Fruit fly (Drosophila melanogaster): ENCODE data around the gene CG4325.
A peak's percentile ranks its signal among the peaks of the same experiment; 100 is the strongest.

The CG4325 gene

DNA sequence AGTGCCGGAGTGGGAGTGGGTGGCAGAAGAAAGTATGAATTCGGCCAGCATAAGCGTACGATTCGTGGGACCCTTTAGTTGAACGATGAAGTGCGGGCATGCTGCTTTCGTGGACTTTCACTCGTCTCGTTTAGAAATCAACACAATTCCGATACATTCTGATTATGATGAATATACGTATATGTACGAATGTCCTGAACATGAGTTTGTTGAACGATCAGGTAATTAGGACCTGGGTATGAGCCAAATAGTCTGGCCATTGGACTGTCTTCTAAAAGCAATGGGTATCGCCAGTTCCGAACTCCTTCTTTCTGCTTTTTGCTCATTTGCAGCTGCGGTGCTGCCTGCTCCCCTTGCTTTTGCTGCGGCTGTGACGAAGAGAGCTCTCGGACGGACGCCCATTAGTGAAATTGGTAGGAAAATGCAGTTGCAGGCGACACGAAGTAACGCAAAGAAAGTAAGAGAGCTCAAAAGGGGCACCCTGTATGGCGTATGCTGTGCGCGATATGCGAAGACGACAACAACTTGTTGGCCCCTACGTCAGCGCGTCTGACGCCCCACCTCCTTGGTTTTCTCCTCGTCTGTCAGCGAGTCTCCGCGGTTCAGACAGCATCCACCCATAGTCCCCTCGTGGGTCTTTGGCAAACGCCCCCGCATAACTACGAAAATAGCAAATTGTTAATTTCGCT lies 6.7 kb downstream of the CG4325 start (continued):
- TF ChIP-seq CG7372 (GFP tag; IDR thresholded peaks at IDR 0.05) (no peak), bigmax (GFP tag; optimal IDR thresholded peaks at IDR 0.05) (no peak), CG7839 (tag; optimal IDR thresholded peaks at IDR 0.05) (peak; percentile 18), cad (GFP tag; optimal IDR thresholded peaks at IDR 0.05) (no peak), dimm (GFP tag; IDR thresholded peaks at IDR 0.05) (no peak), CG13296 (GFP tag; optimal IDR thresholded peaks at IDR 0.05) (no peak), CG14710 (tag; optimal IDR thresholded peaks at IDR 0.05) (no peak), pum (GFP tag; optimal IDR thresholded peaks at IDR 0.05) (peak; percentile 11), tio (GFP tag; optimal IDR thresholded peaks at IDR 0.05) (no peak), Atf-2 (GFP tag; optimal IDR thresholded peaks at IDR 0.05) (no peak), HmgD (GFP tag; optimal IDR thresholded peaks at IDR 0.05) (no peak), croc (GFP tag; conservative IDR thresholded peaks at IDR 0.05) (no peak), fd102C (GFP tag; optimal IDR thresholded peaks at IDR 0.05) (no peak), CG5245 (GFP tag; optimal IDR thresholded peaks at IDR 0.05) (no peak), Jarid2 (GFP tag; optimal IDR thresholded peaks at IDR 0.05) (no peak), sens (GFP tag) (peak; percentile 90), mam (GFP tag; optimal IDR thresholded peaks at IDR 0.05) (peak; percentile 7), CoRest (tag; optimal IDR thresholded peaks at IDR 0.05) (peak; percentile 40), Dbx (GFP tag; IDR thresholded peaks at IDR 0.05) (no peak), CG33557 (GFP tag; optimal IDR thresholded peaks at IDR 0.05) (no peak), CG17612 (GFP tag; IDR thresholded peaks at IDR 0.05) (no peak), ash1 (GFP tag; optimal IDR thresholded peaks at IDR 0.05) (no peak), Gug (GFP tag; IDR thresholded peaks at IDR 0.05) (no peak), insv (GFP tag; optimal IDR thresholded peaks at IDR 0.05) (no peak), hkb (optimal IDR thresholded peaks at IDR 0.05) (no peak), hkb (GFP tag; IDR thresholded peaks at IDR 0.05) (0 out of 2 replicates have a peak, but pooled peaks have one; percentile 15), HLH3B (GFP tag; IDR thresholded peaks at IDR 0.05) (no peak), CG10979 (tag; optimal IDR thresholded peaks at IDR 0.05) (no peak), CG7556 (GFP tag; optimal IDR thresholded peaks at IDR 0.05) (peak; percentile 2), shn (GFP tag; optimal IDR thresholded peaks at IDR 0.05) (peak; percentile 17), fd64A (GFP tag; optimal IDR thresholded peaks at IDR 0.05) (no peak), ken (GFP tag; IDR thresholded peaks at IDR 0.05) (no peak; the same call in 2 of the 3 replicates), CG10431 (GFP tag; optimal IDR thresholded peaks at IDR 0.05) (no peak), ewg (GFP tag; optimal IDR thresholded peaks at IDR 0.05) (no peak), CG11456 (GFP tag; IDR thresholded peaks at IDR 0.05) (no peak), Nf-YB (GFP tag; optimal IDR thresholded peaks at IDR 0.05) (no peak), CG17359 (tag; optimal IDR thresholded peaks at IDR 0.05) (peak; percentile 17), CG10267 (tag; optimal IDR thresholded peaks at IDR 0.05) (no peak), CG30403 (GFP tag; optimal IDR thresholded peaks at IDR 0.05) (peak; percentile 34), pzg (GFP tag; optimal IDR thresholded peaks at IDR 0.05) (no peak), CG18262 (tag; optimal IDR thresholded peaks at IDR 0.05) (peak; percentile 28), CG6791 (GFP tag; IDR thresholded peaks at IDR 0.05; ENCODE audit: partially characterized antibody) (no peak), Atf3 (GFP tag; optimal IDR thresholded peaks at IDR 0.05) (no peak), D19A (tag; optimal IDR thresholded peaks at IDR 0.05) (peak; percentile 5), CG4424 (GFP tag; optimal IDR thresholded peaks at IDR 0.05) (no peak), gsb-n (tag; optimal IDR thresholded peaks at IDR 0.05) (no peak), slou (GFP tag; optimal IDR thresholded peaks at IDR 0.05) (no peak), Oaz (GFP tag; IDR thresholded peaks at IDR 0.05) (no peak), Bdp1 (GFP tag; optimal IDR thresholded peaks at IDR 0.05) (no peak), oc (tag; optimal IDR thresholded peaks at IDR 0.05) (no peak), az2 (GFP tag; optimal IDR thresholded peaks at IDR 0.05) (peak; percentile 25)
